Worm (Caenorhabditis elegans): ENCODE results near the gene fipr-8.

Gene fipr-8

DNA sequence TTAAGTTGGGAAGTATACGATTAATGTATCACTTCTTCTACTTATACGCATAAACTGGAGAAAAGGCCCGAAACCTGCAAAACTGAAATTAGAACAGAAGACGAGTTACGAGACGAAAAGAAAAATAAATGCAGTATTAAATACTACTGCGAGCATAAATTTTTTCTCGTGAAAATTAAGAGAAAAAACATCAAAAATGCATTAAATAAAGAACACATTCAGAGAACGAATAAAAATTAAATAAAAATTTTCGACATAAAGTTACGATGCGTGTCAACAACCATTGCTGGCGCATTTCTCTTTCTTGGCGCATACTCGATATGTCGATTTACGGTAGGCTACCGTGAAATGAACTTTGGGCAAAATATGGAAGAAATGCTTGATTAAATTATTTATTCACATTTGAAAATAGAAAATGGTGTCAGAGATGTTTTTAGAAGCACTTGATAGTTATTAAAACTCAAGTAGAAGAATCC is 34.9 kb downstream of the fipr-8 start, which contains the start of the genes ZK856.19 and ZK856.11:
TSS of gene ZK856.19 (minus strand) at position 51 of the 476 bp plus-strand sequence.
TSS of gene ZK856.11 (minus strand) at position 76 of the 476 bp plus-strand sequence.
- TF ChIP-seq ceh-13 (GFP tag; optimal IDR thresholded peaks at IDR 0.05) = no peak
- no peak for TF ChIP-seq tra-4 (tag; optimal IDR thresholded peaks at IDR 0.05)
- no peak for TF ChIP-seq F13C5.2 (tag; optimal IDR thresholded peaks at IDR 0.05)
- TF ChIP-seq hmg-4 (GFP tag; optimal IDR thresholded peaks at IDR 0.05) = no peak
- TF ChIP-seq hnd-1 (tag; optimal IDR thresholded peaks at IDR 0.05) = no peak
- no peak for TF ChIP-seq ets-7 (tag; optimal IDR thresholded peaks at IDR 0.05)
- TF ChIP-seq scrt-1 (GFP tag; IDR thresholded peaks at IDR 0.05) = no peak
- no peak for TF ChIP-seq tbx-11 (GFP tag; IDR thresholded peaks at IDR 0.05)
- TF ChIP-seq hmbx-1 (tag; optimal IDR thresholded peaks at IDR 0.05) = no peak
- no peak for TF ChIP-seq aly-1 (tag; optimal IDR thresholded peaks at IDR 0.05)
- TF ChIP-seq pes-1 (GFP tag; IDR thresholded peaks at IDR 0.05) = no peak
- no peak for TF ChIP-seq flt-1 (GFP tag; IDR thresholded peaks at IDR 0.05)
- TF ChIP-seq B0310.2 (tag; optimal IDR thresholded peaks at IDR 0.05) = no peak
- no peak for TF ChIP-seq sea-1 (GFP tag; conservative IDR thresholded peaks at IDR 0.05)
- TF ChIP-seq ceh-36 (tag; optimal IDR thresholded peaks at IDR 0.05) = no peak
- no peak for TF ChIP-seq tbx-37 (GFP tag; conservative IDR thresholded peaks at IDR 0.05)
- no peak for TF ChIP-seq ama-1 (optimal IDR thresholded peaks at IDR 0.05)

ce11 chrV:10203435-10204009 is 36.2 kb downstream of the fipr-8 start, which contains the start of gene chpf-1:
Gene chpf-1 (minus strand): TSS chrV:10203485.
- TF ChIP-seq hnd-1 (tag; optimal IDR thresholded peaks at IDR 0.05) (no peak), hmbx-1 (tag; optimal IDR thresholded peaks at IDR 0.05) (no peak), pes-1 (GFP tag; IDR thresholded peaks at IDR 0.05) (no peak), hmg-4 (GFP tag; optimal IDR thresholded peaks at IDR 0.05) (no peak), sea-1 (GFP tag; conservative IDR thresholded peaks at IDR 0.05) (no peak), ceh-36 (tag; optimal IDR thresholded peaks at IDR 0.05) (no peak), tbx-37 (GFP tag; conservative IDR thresholded peaks at IDR 0.05) (no peak), scrt-1 (GFP tag; IDR thresholded peaks at IDR 0.05) (no peak), ama-1 (optimal IDR thresholded peaks at IDR 0.05) (no peak), F13C5.2 (tag; optimal IDR thresholded peaks at IDR 0.05) (no peak), tra-4 (tag; optimal IDR thresholded peaks at IDR 0.05) (no peak), flt-1 (GFP tag; IDR thresholded peaks at IDR 0.05) (no peak)

ce11 chrV:10202340-10202739 is 37.4 kb downstream of the fipr-8 start:
- TF ChIP-seq tra-4 (tag; optimal IDR thresholded peaks at IDR 0.05) = no peak
- TF ChIP-seq tbx-11 (GFP tag; IDR thresholded peaks at IDR 0.05) = no peak
- no peak for TF ChIP-seq flt-1 (GFP tag; IDR thresholded peaks at IDR 0.05)
- no peak for TF ChIP-seq ets-7 (tag; optimal IDR thresholded peaks at IDR 0.05)
- no peak for TF ChIP-seq aly-1 (tag; optimal IDR thresholded peaks at IDR 0.05)
- no peak for TF ChIP-seq pes-1 (GFP tag; IDR thresholded peaks at IDR 0.05)
- TF ChIP-seq hnd-1 (tag; optimal IDR thresholded peaks at IDR 0.05) = no peak
- TF ChIP-seq F13C5.2 (tag; optimal IDR thresholded peaks at IDR 0.05) = no peak
- no peak for TF ChIP-seq tbx-37 (GFP tag; conservative IDR thresholded peaks at IDR 0.05)
- no peak for TF ChIP-seq ceh-36 (tag; optimal IDR thresholded peaks at IDR 0.05)
- no peak for TF ChIP-seq ceh-13 (GFP tag; optimal IDR thresholded peaks at IDR 0.05)
- TF ChIP-seq hmbx-1 (tag; optimal IDR thresholded peaks at IDR 0.05) = no peak
- no peak for TF ChIP-seq B0310.2 (tag; optimal IDR thresholded peaks at IDR 0.05)
- no peak for TF ChIP-seq ama-1 (optimal IDR thresholded peaks at IDR 0.05)
- no peak for TF ChIP-seq sea-1 (GFP tag; conservative IDR thresholded peaks at IDR 0.05)

ce11 chrV:10201913-10202312 is 37.8 kb downstream of the fipr-8 start, which contains the start of gene ZK856.7:
Gene ZK856.7 (plus strand): TSS chrV:10202098.
- TF ChIP-seq ceh-13 (GFP tag; optimal IDR thresholded peaks at IDR 0.05) = no peak

ce11 chrV:10198386-10198785 is 41.4 kb downstream of the fipr-8 start, which contains the start of gene ZK856.6:
Gene ZK856.6 (plus strand): TSS chrV:10198686.
- TF ChIP-seq hmg-4 (GFP tag; optimal IDR thresholded peaks at IDR 0.05) (no peak), F13C5.2 (tag; optimal IDR thresholded peaks at IDR 0.05) (no peak)

- TF ChIP-seq ets-7 (tag; optimal IDR thresholded peaks at IDR 0.05) = no peak
Observed at ce11 chrV:10191242-10191641, 48.5 kb downstream of the fipr-8 start.

DNA sequence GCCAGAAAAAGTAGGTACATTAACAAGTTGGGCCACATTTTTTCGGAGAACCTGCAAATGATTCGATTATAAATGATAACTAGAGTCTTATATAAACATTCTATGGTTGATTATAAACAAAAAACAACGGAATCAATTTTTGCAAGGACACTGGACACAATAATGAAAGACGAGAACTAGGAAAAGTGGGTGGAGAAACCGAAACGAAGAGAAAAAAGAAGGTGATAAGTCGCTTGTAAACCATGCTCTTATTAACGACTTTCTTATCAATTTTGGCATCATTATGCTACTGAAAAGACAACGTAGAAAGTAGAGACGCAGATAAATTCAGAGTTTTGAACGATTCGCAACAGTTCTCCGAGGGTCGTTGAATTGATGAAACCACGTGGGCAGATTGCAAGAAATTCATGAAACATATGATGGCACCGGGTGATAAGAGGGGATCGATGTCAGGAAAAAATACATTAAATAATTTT is 49.6 kb downstream of the fipr-8 start, which contains the start of gene ZK856.5:
TSS of gene ZK856.5 (minus strand) at position 51 of the 476 bp plus-strand sequence.
- no peak for TF ChIP-seq pes-1 (GFP tag; IDR thresholded peaks at IDR 0.05)
- TF ChIP-seq ama-1 (optimal IDR thresholded peaks at IDR 0.05) = no peak
- TF ChIP-seq scrt-1 (GFP tag; IDR thresholded peaks at IDR 0.05) = no peak
- no peak for TF ChIP-seq F13C5.2 (tag; optimal IDR thresholded peaks at IDR 0.05)
- TF ChIP-seq ceh-36 (tag; optimal IDR thresholded peaks at IDR 0.05) = no peak
- no peak for TF ChIP-seq hmbx-1 (tag; optimal IDR thresholded peaks at IDR 0.05)
- TF ChIP-seq aly-1 (tag; optimal IDR thresholded peaks at IDR 0.05) = no peak
- TF ChIP-seq tbx-37 (GFP tag; conservative IDR thresholded peaks at IDR 0.05) = no peak
- TF ChIP-seq ceh-13 (GFP tag; optimal IDR thresholded peaks at IDR 0.05) = no peak
- no peak for TF ChIP-seq tbx-11 (GFP tag; IDR thresholded peaks at IDR 0.05)
- no peak for TF ChIP-seq sea-1 (GFP tag; conservative IDR thresholded peaks at IDR 0.05)
- no peak for TF ChIP-seq hmg-4 (GFP tag; optimal IDR thresholded peaks at IDR 0.05)
- no peak for TF ChIP-seq tra-4 (tag; optimal IDR thresholded peaks at IDR 0.05)
- no peak for TF ChIP-seq flt-1 (GFP tag; IDR thresholded peaks at IDR 0.05)
